Worm (Caenorhabditis elegans): Measurements from ENCODE around the gene sms-5.
A peak's percentile ranks its signal among the peaks of the same experiment; 100 is the strongest.

The sms-5 gene

ce11 chrII:508603-509002 lies 13.4 kb downstream of the sms-5 start:
- TF ChIP-seq gmeb-1 (tag; optimal IDR thresholded peaks at IDR 0.05) (no peak), zag-1 (tag; optimal IDR thresholded peaks at IDR 0.05) (no peak), lsy-2 (tag; optimal IDR thresholded peaks at IDR 0.05) (no peak), nhr-12 (tag; optimal IDR thresholded peaks at IDR 0.05) (no peak), ztf-11 (tag; optimal IDR thresholded peaks at IDR 0.05) (no peak)

- TF ChIP-seq nhr-23 (tag; optimal IDR thresholded peaks at IDR 0.05) (no peak), C34F6.9 (tag; optimal IDR thresholded peaks at IDR 0.05) (no peak), peb-1 (tag; optimal IDR thresholded peaks at IDR 0.05) (no peak), unc-62 (GFP tag; optimal IDR thresholded peaks at IDR 0.05) (no peak), unc-39 (tag; optimal IDR thresholded peaks at IDR 0.05) (no peak), nhr-6 (tag; optimal IDR thresholded peaks at IDR 0.05) (no peak), alr-1 (tag; optimal IDR thresholded peaks at IDR 0.05) (no peak), skn-1 (tag; optimal IDR thresholded peaks at IDR 0.05) (no peak), mab-5 (tag; optimal IDR thresholded peaks at IDR 0.05) (no peak), lin-11 (tag; optimal IDR thresholded peaks at IDR 0.05) (no peak), ceh-16 (tag; optimal IDR thresholded peaks at IDR 0.05) (no peak), zag-1 (tag; optimal IDR thresholded peaks at IDR 0.05) (no peak), ama-1 (optimal IDR thresholded peaks at IDR 0.05) (no peak), blmp-1 (tag; optimal IDR thresholded peaks at IDR 0.05; ENCODE audit: insufficient read depth) (no peak)
Observed at ce11 chrII:509230-509629, 14.0 kb downstream of the sms-5 start, which contains the start of gene srh-105. Gene srh-105 (minus strand): TSS chrII:509330.

- no peak for TF ChIP-seq sma-3 (GFP tag; optimal IDR thresholded peaks at IDR 0.05)
- no peak for TF ChIP-seq ztf-1 (GFP tag; conservative IDR thresholded peaks at IDR 0.05)
- TF ChIP-seq lin-13 (GFP tag; optimal IDR thresholded peaks at IDR 0.05) = no peak
- TF ChIP-seq peb-1 (tag; optimal IDR thresholded peaks at IDR 0.05) = no peak
- no peak for TF ChIP-seq skn-1 (tag; optimal IDR thresholded peaks at IDR 0.05)
- TF ChIP-seq mab-5 (tag; optimal IDR thresholded peaks at IDR 0.05) = peak; percentile 48
- no peak for TF ChIP-seq crh-2 (tag; optimal IDR thresholded peaks at IDR 0.05)
- peak; percentile 43 for TF ChIP-seq unc-55 (GFP tag; optimal IDR thresholded peaks at IDR 0.05)
Observed at ce11 chrII:511968-512367, 16.7 kb downstream of the sms-5 start.

- TF ChIP-seq unc-55 (GFP tag; optimal IDR thresholded peaks at IDR 0.05) = peak; percentile 54
- no peak for TF ChIP-seq alr-1 (tag; optimal IDR thresholded peaks at IDR 0.05)
- TF ChIP-seq mab-5 (tag; optimal IDR thresholded peaks at IDR 0.05) = peak; percentile 80
Observed at ce11 chrII:512630-513029, 17.4 kb downstream of the sms-5 start.

ce11 chrII:515765-516164 lies 20.5 kb downstream of the sms-5 start, which contains the start of gene mab-9:
Gene mab-9 (plus strand): TSS chrII:516024.
- TF ChIP-seq unc-55 (GFP tag; optimal IDR thresholded peaks at IDR 0.05) = peak; percentile 25
- no peak for TF ChIP-seq lin-39 (tag; optimal IDR thresholded peaks at IDR 0.05)

- no peak for TF ChIP-seq unc-39 (tag; optimal IDR thresholded peaks at IDR 0.05)
- peak; percentile 66 for TF ChIP-seq fos-1 (tag; optimal IDR thresholded peaks at IDR 0.05)
- no peak for TF ChIP-seq mdl-1 (tag; optimal IDR thresholded peaks at IDR 0.05)
Observed at ce11 chrII:521720-522119, 26.5 kb downstream of the sms-5 start.

- TF ChIP-seq egl-27 (tag; optimal IDR thresholded peaks at IDR 0.05) (no peak), gmeb-1 (tag; optimal IDR thresholded peaks at IDR 0.05) (no peak), elt-3 (tag; optimal IDR thresholded peaks at IDR 0.05) (no peak)
Observed at ce11 chrII:522302-522701, 27.1 kb downstream of the sms-5 start, which contains the start of gene slc-36.2. Gene slc-36.2 (plus strand): TSS chrII:522602.

- TF ChIP-seq F13H6.1 (tag; optimal IDR thresholded peaks at IDR 0.05) = peak; percentile 22
- TF ChIP-seq unc-39 (tag; optimal IDR thresholded peaks at IDR 0.05) = no peak
Observed at ce11 chrII:526375-526774, 31.2 kb downstream of the sms-5 start, which contains the start of gene lgc-34. Gene lgc-34 (plus strand): TSS chrII:526574.

Measured in whole organism, L2 larva.